Fruit fly (Drosophila melanogaster) whole organism, embryonic: ENCODE measurements around the gene CG6766.

Source experiments
- CG17361 ChIP-seq: fragments of 200-800 bp; sonication (Bioruptor generic); IDR thresholded peaks from 3 replicates; pipeline ENCODE4 v1.3.6; 2022; ENCODE audit warnings: missing biosample characterization, missing genetic modification characterization
- caup ChIP-seq: fragments of 200-800 bp; sonication (Bioruptor generic); optimal IDR thresholded peaks from 3 replicates; lab custom pipeline; 2017; ENCODE audit warnings: missing biosample characterization, mild to moderate bottlenecking, missing genetic modification characterization, moderate library complexity; ENCODE audit not compliant: severe bottlenecking
- stwl ChIP-seq: fragments of 200-800 bp; sonication (Bioruptor generic); optimal IDR thresholded peaks from 3 replicates; lab custom pipeline; 2018; ENCODE audit warnings: missing biosample characterization, mild to moderate bottlenecking, missing genetic modification characterization, moderate library complexity
- wdn ChIP-seq: fragments of 200-800 bp; sonication (Bioruptor generic); IDR thresholded peaks from 2 replicates; pipeline ENCODE4 v1.3.6; 2022; ENCODE audit warnings: missing biosample characterization, missing genetic modification characterization

- TF ChIP-seq wdn, result no peak
- no peak for TF ChIP-seq CG17361 (GFP tag; lab: Robert Waterston, UW)
- no peak for TF ChIP-seq stwl (tag; lab: Kevin White, UChicago)
- no peak for TF ChIP-seq caup (GFP tag; lab: Kevin White, UChicago)
Measured at dm6 chr2L:12028102-12028501, 12.4 kb downstream of the CG6766 start.
